Fruit fly (Drosophila melanogaster) whole organism: ENCODE measurements around the gene klar.

ENCODE experiments used
- psq ChIP-seq: fragments of >200 bp; optimal IDR thresholded peaks from 2 replicates; lab custom pipeline; 2017
- usp ChIP-seq: fragments of >200 bp; optimal IDR thresholded peaks from 2 replicates; lab custom pipeline; 2017; ENCODE audit warnings: missing biosample characterization, missing genetic modification characterization, mixed read lengths

dm6 chr3L:457384-457783 lies 83.0 kb downstream of the klar start:
- TF ChIP-seq psq (lab: Kevin White, UChicago), result no peak
- no peak for TF ChIP-seq usp
